Fruit fly (Drosophila melanogaster): ENCODE data around the gene Ptp36E.
A peak's percentile ranks its signal among the peaks of the same experiment; 100 is the strongest.

Ptp36E gene

DNA sequence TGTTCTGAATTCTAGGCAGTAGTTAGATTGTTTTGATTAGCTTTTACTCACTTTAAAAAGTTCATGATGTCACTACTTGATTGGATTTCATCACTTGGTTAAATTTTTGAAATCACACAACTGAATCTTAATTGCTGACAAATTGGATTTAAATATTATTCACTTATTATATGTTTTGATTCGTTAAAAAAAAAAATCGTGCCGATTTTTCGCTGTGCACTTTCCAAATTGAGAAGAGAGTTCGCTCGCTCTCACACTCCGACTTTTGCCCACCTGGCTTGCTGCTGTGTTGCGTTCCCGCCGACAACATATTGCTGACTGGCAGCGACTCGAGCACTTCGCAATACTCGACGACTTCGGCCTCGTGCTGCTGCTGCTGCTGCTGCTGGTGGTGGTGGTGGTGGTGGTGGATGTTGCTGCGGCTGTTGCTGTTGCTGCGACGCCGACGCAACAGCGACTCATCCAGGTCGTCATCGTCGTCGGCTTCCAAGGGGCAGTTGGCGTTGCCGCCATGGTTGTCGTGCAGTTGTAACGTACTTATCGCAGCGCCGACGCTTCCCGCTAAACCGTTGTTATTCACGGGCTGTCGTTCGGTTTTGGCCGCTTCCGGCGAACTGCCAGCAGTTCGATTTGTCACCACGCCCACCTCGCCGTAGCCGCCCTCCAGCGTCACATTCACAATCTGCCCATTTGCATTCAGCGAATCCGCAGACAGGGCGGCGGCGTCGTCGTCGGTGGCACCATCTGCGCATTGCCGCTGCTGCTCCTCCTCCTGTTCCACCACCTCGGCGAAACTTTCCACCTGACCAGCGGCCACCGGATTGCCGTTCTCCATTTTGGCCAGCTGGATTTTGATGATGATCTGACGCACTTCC is 43.1 kb downstream of the Ptp36E start (continued):
- TF ChIP-seq CG11294 (GFP tag; IDR thresholded peaks at IDR 0.05) (peak; percentile 39; the same call in 1 of the 2 replicates), Hr39 (GFP tag; optimal IDR thresholded peaks at IDR 0.05) (peak; percentile 68), CG8119 (GFP tag; IDR thresholded peaks at IDR 0.05) (peak; percentile 84), CG8632 (GFP tag; optimal IDR thresholded peaks at IDR 0.05) (peak; percentile 63), CG10631 (GFP tag; optimal IDR thresholded peaks at IDR 0.05) (peak; percentile 57), acj6 (GFP tag; optimal IDR thresholded peaks at IDR 0.05) (peak; percentile 74), Met (GFP tag; optimal IDR thresholded peaks at IDR 0.05) (peak; percentile 78), Eip75B (GFP tag; optimal IDR thresholded peaks at IDR 0.05) (peak; percentile 68), Eip93F (GFP tag; optimal IDR thresholded peaks at IDR 0.05) (no peak), CG34406 (GFP tag; optimal IDR thresholded peaks at IDR 0.05) (peak; percentile 64), cyc (GFP tag; optimal IDR thresholded peaks at IDR 0.05) (peak; percentile 53)

DNA sequence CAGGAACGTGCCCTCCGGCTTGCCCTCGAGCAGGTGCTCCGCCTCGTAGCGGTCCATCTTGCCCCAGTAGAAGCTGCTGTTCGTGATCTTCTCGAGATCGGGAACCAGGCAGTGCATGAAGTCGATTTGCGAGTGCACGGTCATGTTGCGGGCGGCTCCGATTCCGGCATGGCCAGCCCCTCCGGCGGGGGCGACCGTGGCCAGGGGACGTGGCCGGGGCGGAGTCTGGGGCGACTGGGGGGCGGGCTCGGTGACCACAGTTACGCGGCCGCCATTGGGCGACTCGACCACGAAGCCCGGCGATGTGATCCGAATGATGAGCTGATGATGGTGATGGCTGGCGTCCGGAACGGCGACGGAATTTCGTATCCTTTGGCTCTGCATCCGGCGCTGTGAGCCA is 44.3 kb downstream of the Ptp36E start:
- TF ChIP-seq CG10631 (GFP tag; optimal IDR thresholded peaks at IDR 0.05) (no peak), CG9139 (GFP tag; optimal IDR thresholded peaks at IDR 0.05) (no peak), fkh (GFP tag; optimal IDR thresholded peaks at IDR 0.05) (no peak), Hr38 (GFP tag; optimal IDR thresholded peaks at IDR 0.05) (no peak), esn (GFP tag; optimal IDR thresholded peaks at IDR 0.05) (no peak), Eip93F (GFP tag; optimal IDR thresholded peaks at IDR 0.05) (no peak), Hr39 (GFP tag; optimal IDR thresholded peaks at IDR 0.05) (no peak), CG10669 (GFP tag; optimal IDR thresholded peaks at IDR 0.05) (no peak), OdsH (GFP tag; optimal IDR thresholded peaks at IDR 0.05) (no peak), CG8319 (GFP tag; optimal IDR thresholded peaks at IDR 0.05) (no peak), Ets21C (GFP tag; optimal IDR thresholded peaks at IDR 0.05) (no peak), CG8119 (GFP tag; IDR thresholded peaks at IDR 0.05) (no peak), Hr4 (GFP tag; optimal IDR thresholded peaks at IDR 0.05) (no peak), cyc (GFP tag; optimal IDR thresholded peaks at IDR 0.05) (no peak), Smox (GFP tag; optimal IDR thresholded peaks at IDR 0.05) (no peak), Blimp-1 (GFP tag; optimal IDR thresholded peaks at IDR 0.05) (no peak)

DNA sequence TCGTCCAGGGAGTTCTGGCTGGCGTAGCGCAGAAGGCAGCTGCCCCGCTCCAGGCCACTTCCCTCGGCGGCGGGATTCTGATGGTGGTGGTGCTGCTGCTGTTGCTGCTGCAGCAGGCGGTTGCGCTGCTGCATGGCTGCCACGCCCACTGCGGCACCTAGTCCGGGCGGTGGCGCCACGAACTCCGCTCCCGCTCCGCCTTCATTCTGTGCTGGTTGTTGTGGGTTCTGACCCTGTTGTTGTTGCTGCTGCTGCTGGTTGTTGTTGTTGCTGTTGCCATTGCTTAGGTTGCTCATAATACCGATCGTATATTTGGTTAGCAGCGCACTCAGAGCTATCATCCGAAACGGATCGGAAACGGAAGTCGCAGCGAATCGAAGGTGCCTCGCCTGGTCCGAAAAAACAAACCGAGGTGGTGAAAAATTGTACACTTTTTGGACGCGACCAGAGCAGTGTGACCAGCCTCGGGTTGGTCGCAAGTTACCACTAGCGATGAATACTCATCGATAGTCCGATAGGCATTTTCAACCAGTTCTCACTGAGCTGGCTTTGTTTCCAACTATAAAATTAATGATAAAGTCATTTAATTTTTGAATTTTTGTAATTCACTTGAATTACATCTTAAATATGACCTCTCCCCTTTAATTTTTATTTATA is 47.1 kb downstream of the Ptp36E start, which contains the start of gene kel:
kel (minus strand) TSS at position 493 of the 657 bp plus-strand sequence.
- no peak for TF ChIP-seq eg (GFP tag; IDR thresholded peaks at IDR 0.05)
- no peak for TF ChIP-seq Blimp-1 (GFP tag; optimal IDR thresholded peaks at IDR 0.05)
- TF ChIP-seq dsx (GFP tag; optimal IDR thresholded peaks at IDR 0.05; ENCODE audit: poor library complexity, severe bottlenecking) = no peak
- TF ChIP-seq Eip75B (GFP tag; optimal IDR thresholded peaks at IDR 0.05) = peak; percentile 2
- TF ChIP-seq svp (GFP tag) = peak; percentile 70
- peak; percentile 21 for TF ChIP-seq CG16779 (tag; optimal IDR thresholded peaks at IDR 0.05)
- no peak for TF ChIP-seq CG3032 (tag; optimal IDR thresholded peaks at IDR 0.05)
- no peak for TF ChIP-seq topi (GFP tag; optimal IDR thresholded peaks at IDR 0.05)
- no peak for TF ChIP-seq Ets96B (tag; optimal IDR thresholded peaks at IDR 0.05)
- 0 out of 2 replicates have a peak, but pooled peaks have one; percentile 9 for TF ChIP-seq Gug (GFP tag; IDR thresholded peaks at IDR 0.05)
- TF ChIP-seq CG34406 (GFP tag; optimal IDR thresholded peaks at IDR 0.05) = no peak
- no peak for TF ChIP-seq fd59A (GFP tag; optimal IDR thresholded peaks at IDR 0.05)
- TF ChIP-seq Hr38 (GFP tag; optimal IDR thresholded peaks at IDR 0.05) = no peak
- TF ChIP-seq Eip93F (GFP tag; optimal IDR thresholded peaks at IDR 0.05) = no peak
- peak; percentile 44 for TF ChIP-seq CG1621 (tag; optimal IDR thresholded peaks at IDR 0.05)
- no peak for TF ChIP-seq CG4318 (GFP tag; optimal IDR thresholded peaks at IDR 0.05)
- TF ChIP-seq CG10631 (GFP tag; optimal IDR thresholded peaks at IDR 0.05) = no peak
- TF ChIP-seq acj6 (GFP tag; optimal IDR thresholded peaks at IDR 0.05) = no peak
- TF ChIP-seq CG9139 (GFP tag; optimal IDR thresholded peaks at IDR 0.05) = no peak
- no peak for TF ChIP-seq fd85E (GFP tag; optimal IDR thresholded peaks at IDR 0.05)
- peak; percentile 19 for TF ChIP-seq Hr4 (GFP tag; optimal IDR thresholded peaks at IDR 0.05)
- no peak for TF ChIP-seq dac (GFP tag; optimal IDR thresholded peaks at IDR 0.05)
- TF ChIP-seq Lpt (GFP tag; optimal IDR thresholded peaks at IDR 0.05) = no peak
- peak; percentile 64 for TF ChIP-seq Sox14 (GFP tag; optimal IDR thresholded peaks at IDR 0.05)
- TF ChIP-seq ss (GFP tag; optimal IDR thresholded peaks at IDR 0.05) = no peak
- no peak for TF ChIP-seq CG6792 (GFP tag; optimal IDR thresholded peaks at IDR 0.05)
- peak; percentile 42; the same call in 1 of the 2 replicates for TF ChIP-seq CG15336 (GFP tag; IDR thresholded peaks at IDR 0.05)
- peak; percentile 23 for TF ChIP-seq cyc (GFP tag; optimal IDR thresholded peaks at IDR 0.05)
- TF ChIP-seq CG32006 (GFP tag; optimal IDR thresholded peaks at IDR 0.05) = no peak
- TF ChIP-seq CG6808 (GFP tag; optimal IDR thresholded peaks at IDR 0.05) = no peak
- peak; percentile 17 for TF ChIP-seq CG31627 (GFP tag; optimal IDR thresholded peaks at IDR 0.05)
- no peak for TF ChIP-seq Ets21C (GFP tag; optimal IDR thresholded peaks at IDR 0.05)
- TF ChIP-seq fkh (GFP tag; optimal IDR thresholded peaks at IDR 0.05) = peak; percentile 14
